Fruit fly (Drosophila melanogaster) whole organism, prepupa: ENCODE results near the gene Tbcd.
A peak's percentile ranks its signal among the peaks of the same experiment; 100 is the strongest.

Experiments used
- CG10631 ChIP-seq: fragments of 200-800 bp; sonication (Bioruptor generic); optimal IDR thresholded peaks from 2 replicates; lab custom pipeline; 2016; ENCODE audit warnings: missing biosample characterization, missing genetic modification characterization
- CG10669 ChIP-seq: fragments of 200-800 bp; sonication (Bioruptor generic); optimal IDR thresholded peaks from 3 replicates; lab custom pipeline; 2018; ENCODE audit warnings: missing biosample characterization, mild to moderate bottlenecking, missing genetic modification characterization, moderate library complexity
- CG11294 ChIP-seq: fragments of 200-800 bp; sonication (Bioruptor generic); IDR thresholded peaks from 2 replicates; pipeline ENCODE4 v1.3.6; 2022; ENCODE audit warnings: missing biosample characterization, missing genetic modification characterization
- CG11762 ChIP-seq: fragments of 200-800 bp; sonication (Bioruptor generic); optimal IDR thresholded peaks from 3 replicates; lab custom pipeline; 2016; ENCODE audit warnings: missing biosample characterization, missing genetic modification characterization; ENCODE audit not compliant: insufficient read depth
- CG11902 ChIP-seq: fragments of 200-800 bp; sonication (Bioruptor generic); optimal IDR thresholded peaks from 3 replicates; lab custom pipeline; 2016; ENCODE audit warnings: missing biosample characterization, missing genetic modification characterization
- CG15336 ChIP-seq: fragments of 200-800 bp; sonication (Bioruptor generic); IDR thresholded peaks from 2 replicates; pipeline ENCODE4 v1.3.6; 2022; ENCODE audit warnings: missing biosample characterization, missing genetic modification characterization
- CG1621 ChIP-seq: fragments of 200-800 bp; sonication (Bioruptor generic); optimal IDR thresholded peaks from 3 replicates; lab custom pipeline; 2018; ENCODE audit warnings: missing biosample characterization, mild to moderate bottlenecking, missing genetic modification characterization
- CG16779 ChIP-seq: fragments of 200-800 bp; sonication (Bioruptor generic); optimal IDR thresholded peaks from 3 replicates; lab custom pipeline; 2017; ENCODE audit warnings: missing biosample characterization, mild to moderate bottlenecking, missing genetic modification characterization
- CG31627 ChIP-seq: fragments of 200-800 bp; sonication (Bioruptor generic); optimal IDR thresholded peaks from 3 replicates; lab custom pipeline; 2016; ENCODE audit warnings: missing biosample characterization, missing genetic modification characterization
- CG32006 ChIP-seq: fragments of 200-800 bp; sonication (Bioruptor generic); optimal IDR thresholded peaks from 3 replicates; lab custom pipeline; 2017; ENCODE audit warnings: missing biosample characterization, mild to moderate bottlenecking, missing genetic modification characterization
- CG34406 ChIP-seq: fragments of 200-800 bp; sonication (Bioruptor generic); optimal IDR thresholded peaks from 3 replicates; lab custom pipeline; 2016; ENCODE audit warnings: missing biosample characterization, missing genetic modification characterization
- CG3919 ChIP-seq: fragments of 200-800 bp; sonication (Bioruptor generic); optimal IDR thresholded peaks from 3 replicates; lab custom pipeline; 2016; ENCODE audit warnings: missing biosample characterization, missing genetic modification characterization
- CG4318 ChIP-seq: fragments of 200-800 bp; sonication (Bioruptor generic); optimal IDR thresholded peaks from 3 replicates; lab custom pipeline; 2017; ENCODE audit warnings: missing biosample characterization, mild to moderate bottlenecking, missing genetic modification characterization
- CG6163 ChIP-seq: fragments of 200-800 bp; sonication (Bioruptor generic); IDR thresholded peaks from 3 replicates; pipeline ENCODE4 v1.3.6; 2022; ENCODE audit warnings: missing biosample characterization, missing genetic modification characterization
- CG6276 ChIP-seq: fragments of 200-800 bp; sonication (Bioruptor generic); optimal IDR thresholded peaks from 2 replicates; lab custom pipeline; 2017; ENCODE audit warnings: missing biosample characterization, mild to moderate bottlenecking, missing genetic modification characterization
- CG6792 ChIP-seq: fragments of 200-800 bp; sonication (Bioruptor generic); optimal IDR thresholded peaks from 3 replicates; lab custom pipeline; 2016; ENCODE audit warnings: missing biosample characterization, missing genetic modification characterization
- CG6808 ChIP-seq: fragments of 200-800 bp; sonication (Bioruptor generic); optimal IDR thresholded peaks from 3 replicates; lab custom pipeline; 2017; ENCODE audit warnings: missing biosample characterization, missing genetic modification characterization, mild to moderate bottlenecking, moderate library complexity, missing genetic modification reagents
- CG7368 ChIP-seq: fragments of 200-800 bp; sonication (Bioruptor generic); optimal IDR thresholded peaks from 3 replicates; lab custom pipeline; 2016; ENCODE audit warnings: missing biosample characterization, missing genetic modification characterization
- CG8119 ChIP-seq: fragments of 200-800 bp; sonication (Bioruptor generic); IDR thresholded peaks from 3 replicates; pipeline ENCODE4 v1.3.6; 2022; ENCODE audit warnings: missing biosample characterization, missing genetic modification characterization
- CG8319 ChIP-seq: fragments of 200-800 bp; sonication (Bioruptor generic); optimal IDR thresholded peaks from 3 replicates; lab custom pipeline; 2016; ENCODE audit warnings: missing biosample characterization, missing genetic modification characterization
- CG8632 ChIP-seq: fragments of 200-800 bp; sonication (Bioruptor generic); optimal IDR thresholded peaks from 3 replicates; lab custom pipeline; 2016; ENCODE audit warnings: missing biosample characterization, missing genetic modification characterization
- CG9139 ChIP-seq: fragments of 200-800 bp; sonication (Bioruptor generic); optimal IDR thresholded peaks from 3 replicates; lab custom pipeline; 2017; ENCODE audit warnings: missing biosample characterization, mild to moderate bottlenecking, missing genetic modification characterization
- Eip75B ChIP-seq: fragments of 200-800 bp; sonication (Bioruptor generic); optimal IDR thresholded peaks from 3 replicates; lab custom pipeline; 2016; ENCODE audit warnings: missing biosample characterization, missing genetic modification characterization
- Eip78C ChIP-seq: fragments of 200-800 bp; sonication (Bioruptor generic); peaks from one replicate; lab custom pipeline; 2016; ENCODE audit warnings: missing biosample characterization, missing genetic modification characterization
- Eip93F ChIP-seq: fragments of 200-800 bp; sonication (Bioruptor generic); optimal IDR thresholded peaks from 2 replicates; lab custom pipeline; 2016; ENCODE audit warnings: missing biosample characterization, mild to moderate bottlenecking, missing genetic modification characterization
- Ets21C ChIP-seq: fragments of 200-800 bp; sonication (Bioruptor generic); optimal IDR thresholded peaks from 3 replicates; lab custom pipeline; 2016; ENCODE audit warnings: missing biosample characterization, missing genetic modification characterization
- Ets96B ChIP-seq: fragments of 200-800 bp; optimal IDR thresholded peaks from 2 replicates; lab custom pipeline; 2019; ENCODE audit warnings: missing biosample characterization, mild to moderate bottlenecking, missing genetic modification characterization, moderate library complexity
- Gug ChIP-seq: fragments of 200-800 bp; sonication (Bioruptor generic); IDR thresholded peaks from 2 replicates; pipeline ENCODE4 v1.3.6; 2022; ENCODE audit warnings: missing biosample characterization, missing genetic modification characterization
- Hr38 ChIP-seq: sonication (Bioruptor generic); optimal IDR thresholded peaks from 2 replicates; lab custom pipeline; 2016; ENCODE audit warnings: missing biosample characterization, missing genetic modification characterization
- Hr39 ChIP-seq: fragments of 200-800 bp; sonication (Bioruptor generic); optimal IDR thresholded peaks from 2 replicates; lab custom pipeline; 2016; ENCODE audit warnings: missing biosample characterization, missing genetic modification characterization
- Hr4 ChIP-seq: fragments of 200-800 bp; sonication (Bioruptor generic); optimal IDR thresholded peaks from 3 replicates; lab custom pipeline; 2016; ENCODE audit warnings: missing biosample characterization, missing genetic modification characterization
- Lpt ChIP-seq: fragments of 200-800 bp; sonication (Bioruptor generic); optimal IDR thresholded peaks from 3 replicates; lab custom pipeline; 2016; ENCODE audit warnings: missing biosample characterization, missing genetic modification characterization
- Met ChIP-seq: fragments of 200-800 bp; sonication (Bioruptor generic); optimal IDR thresholded peaks from 3 replicates; lab custom pipeline; 2016; ENCODE audit warnings: missing biosample characterization, missing genetic modification characterization
- OdsH ChIP-seq: fragments of 200-800 bp; sonication (Bioruptor generic); optimal IDR thresholded peaks from 3 replicates; lab custom pipeline; 2016; ENCODE audit warnings: missing biosample characterization, missing genetic modification characterization
- Smox ChIP-seq: fragments of 200-800 bp; sonication (Bioruptor generic); optimal IDR thresholded peaks from 3 replicates; lab custom pipeline; 2016; ENCODE audit warnings: missing biosample characterization, missing genetic modification characterization
- Sox102F ChIP-seq: fragments of 200-800 bp; sonication (Bioruptor generic); optimal IDR thresholded peaks from 2 replicates; lab custom pipeline; 2016; ENCODE audit warnings: missing biosample characterization, mild to moderate bottlenecking, missing genetic modification characterization
- Sox14 ChIP-seq: fragments of 200-800 bp; sonication (Bioruptor generic); optimal IDR thresholded peaks from 3 replicates; lab custom pipeline; 2016; ENCODE audit warnings: missing biosample characterization, missing genetic modification characterization
- Sox15 ChIP-seq: fragments of 200-800 bp; sonication (Bioruptor generic); optimal IDR thresholded peaks from 3 replicates; lab custom pipeline; 2016; ENCODE audit warnings: missing biosample characterization, missing genetic modification characterization
- achi ChIP-seq: fragments of 200-800 bp; sonication (Bioruptor generic); optimal IDR thresholded peaks from 3 replicates; lab custom pipeline; 2016; ENCODE audit warnings: missing biosample characterization, missing genetic modification characterization
- acj6 ChIP-seq: fragments of 200-800 bp; sonication (Bioruptor generic); optimal IDR thresholded peaks from 3 replicates; lab custom pipeline; 2016; ENCODE audit warnings: missing biosample characterization, missing genetic modification characterization
- cyc ChIP-seq: fragments of 200-800 bp; sonication (Bioruptor generic); optimal IDR thresholded peaks from 3 replicates; lab custom pipeline; 2016; ENCODE audit warnings: missing biosample characterization, missing genetic modification characterization
- dac ChIP-seq: fragments of 200-800 bp; sonication (Bioruptor generic); optimal IDR thresholded peaks from 2 replicates; lab custom pipeline; 2017; ENCODE audit warnings: missing biosample characterization, mild to moderate bottlenecking, missing genetic modification characterization
- eg ChIP-seq: fragments of 200-800 bp; sonication (Bioruptor generic); IDR thresholded peaks from 3 replicates; pipeline ENCODE4 v1.3.6; 2022; ENCODE audit warnings: missing biosample characterization, missing genetic modification characterization
- esn ChIP-seq: fragments of 200-800 bp; sonication (Bioruptor generic); optimal IDR thresholded peaks from 2 replicates; lab custom pipeline; 2016; ENCODE audit warnings: missing biosample characterization, mild to moderate bottlenecking, missing genetic modification characterization, moderate library complexity
- fd59A ChIP-seq: fragments of 200-800 bp; sonication (Bioruptor generic); optimal IDR thresholded peaks from 2 replicates; lab custom pipeline; 2017; ENCODE audit warnings: missing biosample characterization, mild to moderate bottlenecking, missing genetic modification characterization, missing genetic modification reagents
- fd85E ChIP-seq: fragments of 200-800 bp; sonication (Bioruptor generic); optimal IDR thresholded peaks from 3 replicates; lab custom pipeline; 2016; ENCODE audit warnings: missing biosample characterization, missing genetic modification characterization
- fkh ChIP-seq: fragments of 200-800 bp; sonication (Bioruptor generic); optimal IDR thresholded peaks from 3 replicates; lab custom pipeline; 2017; ENCODE audit warnings: missing biosample characterization, mild to moderate bottlenecking, missing genetic modification characterization, moderate library complexity
- lz ChIP-seq: fragments of 200-800 bp; sonication (Bioruptor generic); optimal IDR thresholded peaks from 3 replicates; lab custom pipeline; 2016; ENCODE audit warnings: missing biosample characterization, missing genetic modification characterization
- net ChIP-seq: fragments of 200-800 bp; sonication (Bioruptor generic); optimal IDR thresholded peaks from 3 replicates; lab custom pipeline; 2016; ENCODE audit warnings: missing biosample characterization, missing genetic modification characterization
- spab ChIP-seq: fragments of 200-800 bp; sonication (Bioruptor generic); optimal IDR thresholded peaks from 2 replicates; lab custom pipeline; 2017; ENCODE audit warnings: missing biosample characterization, mild to moderate bottlenecking, missing genetic modification characterization, missing genetic modification reagents
- ss ChIP-seq, 2 experiments: fragments of 200-800 bp; sonication (Bioruptor generic); optimal IDR thresholded peaks; 2 replicates in 1 of 2; 3 replicates in 1 of 2; lab custom pipeline; 2017 to 2018; ENCODE audit warnings: mild to moderate bottlenecking in 2 of 2, missing biosample characterization in 2 of 2, missing genetic modification characterization in 2 of 2, moderate library complexity in 1 of 2
- svp ChIP-seq: fragments of 200-800 bp; sonication (Bioruptor generic); peaks from one replicate; lab custom pipeline; 2016; ENCODE audit warnings: missing biosample characterization, missing genetic modification characterization
- topi ChIP-seq: fragments of 200-800 bp; sonication (Bioruptor generic); optimal IDR thresholded peaks from 3 replicates; lab custom pipeline; 2016; ENCODE audit warnings: missing biosample characterization, missing genetic modification characterization
- vri ChIP-seq: fragments of 200-800 bp; sonication (Bioruptor generic); optimal IDR thresholded peaks from 3 replicates; lab custom pipeline; 2016; ENCODE audit warnings: missing biosample characterization, mild to moderate bottlenecking, missing genetic modification characterization

Tbcd gene

dm6 chr2L:2147208-2147607 is at the start of gene Tbcd, which contains the start of gene CG11723:
Tbcd (plus strand) TSS chr2L:2147518.
CG11723 (minus strand) TSS chr2L:2147275.
- TF ChIP-seq CG34406 (GFP tag; lab: Kevin White, UChicago) (peak; percentile 91), CG6163 (GFP tag; lab: Robert Waterston, UW) (peak; percentile 98), CG31627 (peak; percentile 95), OdsH (GFP tag; lab: Kevin White, UChicago) (no peak), dac (peak; percentile 85), achi (GFP tag; lab: Kevin White, UChicago) (no peak), vri (GFP tag; lab: Kevin White, UChicago) (no peak), Met (GFP tag; lab: Kevin White, UChicago) (no peak), CG10669 (GFP tag; lab: Kevin White, UChicago) (no peak), Smox (GFP tag; lab: Kevin White, UChicago) (no peak), CG1621 (tag; lab: Kevin White, UChicago) (peak; percentile 92), CG3919 (GFP tag; lab: Kevin White, UChicago) (no peak), CG16779 (tag; lab: Kevin White, UChicago) (no peak), Sox14 (GFP tag; lab: Kevin White, UChicago) (peak; percentile 95), Hr39 (GFP tag; lab: Kevin White, UChicago) (peak; percentile 95), CG6808 (GFP tag; lab: Kevin White, UChicago) (no peak), CG7368 (GFP tag; lab: Kevin White, UChicago) (no peak), CG4318 (GFP tag; lab: Kevin White, UChicago) (no peak), Lpt (GFP tag; lab: Kevin White, UChicago) (no peak), Sox15 (GFP tag; lab: Kevin White, UChicago) (peak; percentile 94), net (GFP tag; lab: Kevin White, UChicago) (peak; percentile 91), CG32006 (GFP tag; lab: Kevin White, UChicago) (peak; percentile 93), Sox102F (no peak), CG15336 (peak; percentile 95), fd59A (GFP tag; lab: Kevin White, UChicago) (peak; percentile 86), CG11902 (GFP tag; lab: Kevin White, UChicago) (peak; percentile 91), Eip93F (GFP tag; lab: Kevin White, UChicago) (peak; percentile 68), CG11294 (GFP tag; lab: Robert Waterston, UW) (peak; percentile 91), Eip75B (GFP tag; lab: Kevin White, UChicago) (no peak), Eip78C (GFP tag; lab: Kevin White, UChicago) (peak; percentile 98), svp (GFP tag; lab: Kevin White, UChicago) (no peak), fd85E (no peak), Hr38 (GFP tag; lab: Kevin White, UChicago) (peak; percentile 62), CG6276 (GFP tag; lab: Kevin White, UChicago) (no peak), ss (GFP tag; optimal IDR thresholded peaks at IDR 0.05; lab: Kevin White, UChicago) (no peak), acj6 (GFP tag; lab: Kevin White, UChicago) (peak; percentile 91), CG9139 (GFP tag; lab: Kevin White, UChicago) (no peak), topi (GFP tag; lab: Kevin White, UChicago) (no peak), fkh (GFP tag; lab: Kevin White, UChicago) (no peak), eg (peak; percentile 97), CG8319 (no peak), Ets96B (tag; lab: Kevin White, UChicago) (peak; percentile 93), CG8119 (GFP tag; lab: Robert Waterston, UW) (peak; percentile 93), CG6792 (peak; percentile 92), CG8632 (peak; percentile 91), Gug (GFP tag; lab: Robert Waterston, UW) (peak; percentile 92), Hr4 (no peak), lz (GFP tag; lab: Kevin White, UChicago) (peak; percentile 96), spab (GFP tag; lab: Kevin White, UChicago) (no peak), esn (GFP tag; lab: Kevin White, UChicago) (peak; percentile 93), CG11762 (peak; percentile 86), Ets21C (GFP tag; lab: Kevin White, UChicago) (no peak), CG10631 (GFP tag; lab: Kevin White, UChicago) (no peak), cyc (GFP tag; lab: Kevin White, UChicago) (peak; percentile 94)
